Worm (Caenorhabditis elegans): ENCODE measurements around the gene nhr-162.

nhr-162 gene

DNA sequence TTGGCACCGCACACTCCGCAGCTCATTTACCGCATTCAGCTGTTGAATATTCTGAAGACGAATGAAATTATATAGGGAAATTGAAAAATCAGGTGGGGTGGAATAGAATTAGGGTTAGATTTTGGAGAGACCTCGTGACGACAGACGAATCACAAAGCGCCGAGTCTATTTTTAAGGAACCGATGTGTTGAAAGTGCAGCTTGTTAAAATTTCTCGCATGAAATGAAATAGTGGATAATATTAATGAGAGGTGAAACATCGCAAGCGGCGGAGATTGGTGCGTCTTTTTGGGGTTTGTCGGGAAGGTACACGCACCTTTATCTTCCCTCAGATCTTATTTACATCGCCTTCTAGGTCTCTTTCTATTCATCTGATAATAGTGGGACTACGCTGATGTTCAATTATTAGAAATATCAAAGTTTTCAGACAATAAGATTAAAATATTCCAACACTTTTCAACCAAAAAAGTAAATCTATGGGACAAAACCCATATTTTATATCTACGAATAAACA lies 2.0 kb downstream of the nhr-162 start, which contains the start of gene nhr-140:
Gene nhr-140, minus strand, starts transcription at position 51 of the 513 bp plus-strand sequence.
- TF ChIP-seq daf-12 (tag; optimal IDR thresholded peaks at IDR 0.05) = no peak
- peak; percentile 56 for TF ChIP-seq elt-1 (tag; optimal IDR thresholded peaks at IDR 0.05)
- no peak for TF ChIP-seq lin-15B (tag; optimal IDR thresholded peaks at IDR 0.05)

DNA sequence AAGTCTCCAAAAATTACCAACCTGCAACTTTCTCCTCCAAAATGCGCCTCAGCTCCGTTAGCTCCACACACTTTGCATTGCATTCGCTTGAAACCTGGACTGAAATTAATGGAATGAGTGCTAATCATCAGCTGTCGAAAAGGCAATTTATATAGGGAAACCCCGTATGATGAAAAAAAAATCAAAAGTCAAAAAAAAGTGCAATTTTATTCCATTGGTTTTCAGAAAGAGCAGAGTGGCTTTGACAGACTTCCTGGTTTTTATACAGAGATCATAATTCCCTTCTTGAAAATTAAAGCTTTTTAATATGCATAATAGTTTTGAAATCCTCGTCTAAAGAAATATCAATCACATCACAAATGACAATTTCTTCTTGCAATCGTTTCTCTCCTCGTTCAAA lies 4.0 kb downstream of the nhr-162 start, which contains the start of gene nhr-139:
Gene nhr-139, minus strand, starts transcription at position 101 of the 400 bp plus-strand sequence.
- TF ChIP-seq nhr-28 (tag; optimal IDR thresholded peaks at IDR 0.05) = no peak

DNA sequence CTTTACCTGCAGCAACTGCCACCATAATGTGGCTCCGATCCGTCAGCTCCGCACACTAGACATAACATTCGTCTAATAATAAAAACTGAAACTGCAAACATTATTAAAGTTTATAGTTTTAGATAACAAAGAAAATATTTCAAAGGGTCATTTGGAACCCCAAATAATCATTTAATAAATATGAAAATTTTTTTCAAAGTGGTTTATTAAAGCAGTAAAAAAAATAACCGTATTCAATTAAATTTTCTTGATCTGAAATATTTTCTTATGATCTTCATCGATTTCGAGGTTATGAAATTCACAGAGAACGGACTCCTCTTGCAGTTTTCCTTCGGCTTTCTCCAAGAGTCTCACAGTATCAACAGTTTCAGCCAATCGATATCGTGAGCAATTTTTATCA lies 5.7 kb downstream of the nhr-162 start, which contains the start of gene nhr-163:
Gene nhr-163, minus strand, starts transcription at position 101 of the 400 bp plus-strand sequence.
- no peak for TF ChIP-seq nhr-237 (tag; optimal IDR thresholded peaks at IDR 0.05)
- TF ChIP-seq skn-1 (tag; optimal IDR thresholded peaks at IDR 0.05) = no peak
- no peak for TF ChIP-seq lin-15B (tag; optimal IDR thresholded peaks at IDR 0.05)
- TF ChIP-seq nhr-67 (tag; optimal IDR thresholded peaks at IDR 0.05) = no peak
- no peak for TF ChIP-seq nhr-23 (tag; optimal IDR thresholded peaks at IDR 0.05)
- TF ChIP-seq ama-1 (optimal IDR thresholded peaks at IDR 0.05) = no peak
- TF ChIP-seq ceh-16 (tag; optimal IDR thresholded peaks at IDR 0.05) = no peak
- TF ChIP-seq fkh-2 (tag; optimal IDR thresholded peaks at IDR 0.05) = no peak
- no peak for TF ChIP-seq nhr-25 (tag; optimal IDR thresholded peaks at IDR 0.05)
- no peak for TF ChIP-seq nhr-43 (tag; optimal IDR thresholded peaks at IDR 0.05; ENCODE audit: poor library complexity, severe bottlenecking)
- no peak for TF ChIP-seq egl-27 (tag; optimal IDR thresholded peaks at IDR 0.05)

DNA sequence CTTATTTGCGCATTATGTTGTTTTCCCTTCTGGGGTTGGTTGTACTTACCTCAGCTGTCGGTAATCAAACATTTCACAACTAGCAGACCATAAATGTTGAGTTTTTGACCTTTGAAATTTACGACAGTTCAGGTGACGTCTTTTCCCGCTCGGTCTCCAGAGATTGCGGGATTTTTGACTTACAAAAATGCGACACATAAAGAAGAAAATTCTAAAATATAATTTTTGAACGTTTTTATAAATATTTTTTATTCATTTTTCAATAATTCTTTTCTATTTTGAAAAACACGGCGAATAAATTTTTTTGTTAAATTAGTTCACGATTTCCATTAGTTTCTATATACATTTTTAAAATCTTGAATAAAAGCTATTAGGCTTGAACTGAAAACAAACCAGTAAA lies 8.9 kb downstream of the nhr-162 start, which contains the start of gene nhr-161:
Gene nhr-161, minus strand, starts transcription at position 101 of the 400 bp plus-strand sequence.
- TF ChIP-seq pqm-1 (tag; optimal IDR thresholded peaks at IDR 0.05) = no peak
- no peak for TF ChIP-seq snpc-4 (tag; optimal IDR thresholded peaks at IDR 0.05)
- TF ChIP-seq nhr-237 (tag; optimal IDR thresholded peaks at IDR 0.05) = no peak
- TF ChIP-seq fkh-10 (GFP tag; optimal IDR thresholded peaks at IDR 0.05) = no peak
- TF ChIP-seq nhr-43 (tag; optimal IDR thresholded peaks at IDR 0.05; ENCODE audit: poor library complexity, severe bottlenecking) = no peak
- no peak for TF ChIP-seq ztf-4 (tag; optimal IDR thresholded peaks at IDR 0.05)
- TF ChIP-seq ceh-9 (tag; optimal IDR thresholded peaks at IDR 0.05) = no peak
- TF ChIP-seq hmg-11 (tag; optimal IDR thresholded peaks at IDR 0.05) = no peak
- TF ChIP-seq unc-39 (tag; optimal IDR thresholded peaks at IDR 0.05) = no peak
- TF ChIP-seq nhr-67 (tag; optimal IDR thresholded peaks at IDR 0.05) = no peak
- TF ChIP-seq eor-1 (tag; optimal IDR thresholded peaks at IDR 0.05) = no peak
- TF ChIP-seq ceh-82 (tag; optimal IDR thresholded peaks at IDR 0.05) = no peak
- no peak for TF ChIP-seq egl-27 (tag; optimal IDR thresholded peaks at IDR 0.05)
- TF ChIP-seq fkh-2 (tag; optimal IDR thresholded peaks at IDR 0.05) = no peak
- TF ChIP-seq elt-3 (tag; optimal IDR thresholded peaks at IDR 0.05) = no peak
- TF ChIP-seq elt-1 (tag; optimal IDR thresholded peaks at IDR 0.05) = no peak

DNA sequence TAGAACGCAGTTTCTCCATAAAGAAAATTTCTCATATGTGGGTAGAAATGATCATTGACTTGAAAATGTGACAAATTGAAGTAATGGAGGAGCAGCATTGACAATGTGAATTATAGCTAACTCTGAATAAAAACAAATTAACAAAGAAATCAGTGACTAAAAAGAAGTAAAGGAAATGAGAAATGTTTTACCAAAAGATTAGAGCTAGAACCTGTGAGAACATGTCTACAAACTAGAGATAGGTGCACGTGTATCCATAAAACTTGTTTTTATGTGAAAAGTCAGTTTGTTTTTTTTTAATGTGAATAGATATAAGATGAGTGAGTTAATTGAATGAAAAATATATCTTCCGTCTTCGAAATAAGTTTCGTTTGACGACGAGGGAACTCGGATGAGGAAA lies 12.7 kb downstream of the nhr-162 start, which contains the start of gene sre-12:
Gene sre-12, minus strand, starts transcription at position 101 of the 400 bp plus-strand sequence.
- TF ChIP-seq nhr-76 (tag; optimal IDR thresholded peaks at IDR 0.05) (no peak), lin-15B (tag; optimal IDR thresholded peaks at IDR 0.05) (no peak), R02D3.7 (tag; optimal IDR thresholded peaks at IDR 0.05) (no peak), fkh-2 (tag; optimal IDR thresholded peaks at IDR 0.05) (no peak), pqm-1 (tag; optimal IDR thresholded peaks at IDR 0.05) (no peak), fkh-10 (GFP tag; optimal IDR thresholded peaks at IDR 0.05) (no peak), fos-1 (tag; optimal IDR thresholded peaks at IDR 0.05) (no peak), hmg-11 (tag; optimal IDR thresholded peaks at IDR 0.05) (no peak), nhr-25 (tag; optimal IDR thresholded peaks at IDR 0.05) (no peak), jun-1 (tag; optimal IDR thresholded peaks at IDR 0.05) (no peak), ceh-82 (tag; optimal IDR thresholded peaks at IDR 0.05) (no peak), nhr-43 (tag; optimal IDR thresholded peaks at IDR 0.05; ENCODE audit: poor library complexity, severe bottlenecking) (no peak), ztf-11 (tag; optimal IDR thresholded peaks at IDR 0.05) (no peak), elt-3 (tag; optimal IDR thresholded peaks at IDR 0.05) (no peak)

DNA sequence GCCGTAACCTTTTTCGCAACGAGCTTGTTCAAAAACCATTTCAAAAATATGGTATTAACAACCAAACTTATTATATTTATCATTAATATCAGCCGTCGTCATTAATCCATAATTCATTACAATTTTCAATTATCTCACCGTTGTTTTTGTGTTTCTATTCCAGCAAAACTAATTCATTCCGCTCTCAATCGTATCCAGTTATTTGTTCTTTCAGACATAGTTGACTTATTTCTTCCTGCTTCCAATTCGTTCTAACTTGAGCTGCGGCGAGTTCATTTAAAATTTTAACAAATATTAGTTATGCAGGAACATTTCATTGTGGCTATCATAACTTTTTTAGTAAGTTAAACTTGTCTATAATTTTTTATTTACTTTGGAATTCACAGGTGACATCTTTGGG lies 15.6 kb downstream of the nhr-162 start, which contains the start of gene srx-16:
Gene srx-16, plus strand, starts transcription at position 301 of the 400 bp plus-strand sequence.
- TF ChIP-seq nhr-67 (tag; optimal IDR thresholded peaks at IDR 0.05) = no peak
- no peak for TF ChIP-seq ZK546.5 (tag; optimal IDR thresholded peaks at IDR 0.05)
- no peak for TF ChIP-seq tbx-2 (tag; optimal IDR thresholded peaks at IDR 0.05)
- no peak for TF ChIP-seq ztf-11 (tag; optimal IDR thresholded peaks at IDR 0.05)
- no peak for TF ChIP-seq elt-1 (tag; optimal IDR thresholded peaks at IDR 0.05)
- no peak for TF ChIP-seq eor-1 (tag; optimal IDR thresholded peaks at IDR 0.05)
- TF ChIP-seq nhr-23 (tag; optimal IDR thresholded peaks at IDR 0.05) = no peak
- no peak for TF ChIP-seq egl-27 (tag; optimal IDR thresholded peaks at IDR 0.05)
- TF ChIP-seq ztf-4 (tag; optimal IDR thresholded peaks at IDR 0.05) = no peak

All from whole organism, L3 larva.